Worm (Caenorhabditis elegans): ENCODE data around the gene srg-38.

srg-38 gene

DNA sequence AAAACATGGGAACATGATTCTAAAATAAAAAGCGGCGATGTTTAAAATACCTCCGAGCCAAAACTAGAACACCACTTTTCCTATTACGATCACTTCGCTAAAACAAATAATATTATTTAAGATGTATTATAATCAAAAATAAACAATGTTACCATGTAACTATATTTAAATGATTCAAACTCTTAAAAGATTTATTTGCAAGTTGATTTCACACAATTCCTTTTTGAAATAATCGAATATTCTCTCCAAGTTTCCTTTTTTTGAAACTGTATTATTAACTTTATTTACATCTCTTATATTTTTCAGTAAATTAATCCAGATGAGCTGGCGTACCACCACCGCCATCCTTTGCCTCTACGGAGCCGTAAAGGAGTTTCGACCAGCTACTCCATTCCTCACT is 14.3 kb downstream of the srg-38 start, which contains the start of gene folt-1:
Gene folt-1 (plus strand): TSS at position 301 of the 400 bp plus-strand sequence.
- TF ChIP-seq nhr-12 (tag; optimal IDR thresholded peaks at IDR 0.05) (no peak), pqm-1 (tag; optimal IDR thresholded peaks at IDR 0.05) (no peak), mml-1 (tag; optimal IDR thresholded peaks at IDR 0.05) (no peak)

DNA sequence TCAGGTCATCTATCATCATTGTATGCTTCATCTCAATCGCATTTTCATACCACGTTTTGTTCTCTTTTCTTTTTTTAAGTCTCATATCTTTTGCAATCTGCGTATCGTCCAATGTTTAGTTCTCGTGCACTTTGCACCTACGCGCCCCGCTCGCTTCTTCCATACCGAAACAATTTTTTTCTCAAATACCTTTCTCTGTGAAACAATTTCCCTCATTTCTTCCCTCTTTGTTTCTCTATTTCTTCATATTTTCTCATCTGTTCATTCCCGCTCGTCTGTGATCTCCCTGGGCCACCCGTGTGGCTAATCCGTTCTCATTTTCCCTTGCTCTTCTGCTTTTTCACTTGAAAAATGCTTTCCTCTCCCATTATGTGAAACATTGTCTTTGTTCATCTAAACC is 15.1 kb downstream of the srg-38 start:
- TF ChIP-seq lsy-12 (tag; optimal IDR thresholded peaks at IDR 0.05), result no peak
- TF ChIP-seq snpc-4 (tag; optimal IDR thresholded peaks at IDR 0.05), result peak; percentile 4
- TF ChIP-seq zag-1 (tag; optimal IDR thresholded peaks at IDR 0.05), result no peak
- no peak for TF ChIP-seq ceh-9 (tag; optimal IDR thresholded peaks at IDR 0.05)
- TF ChIP-seq nhr-67 (tag; optimal IDR thresholded peaks at IDR 0.05), result no peak
- TF ChIP-seq pha-4 (tag; optimal IDR thresholded peaks at IDR 0.05), result peak; percentile 62
- TF ChIP-seq nfya-1 (tag; optimal IDR thresholded peaks at IDR 0.05; ENCODE audit: insufficient read depth), result peak; percentile 26
- TF ChIP-seq lin-15B (tag; optimal IDR thresholded peaks at IDR 0.05), result peak; percentile 0
- TF ChIP-seq daf-12 (tag; optimal IDR thresholded peaks at IDR 0.05), result no peak
- TF ChIP-seq elt-2 (tag; optimal IDR thresholded peaks at IDR 0.05), result peak; percentile 40

DNA sequence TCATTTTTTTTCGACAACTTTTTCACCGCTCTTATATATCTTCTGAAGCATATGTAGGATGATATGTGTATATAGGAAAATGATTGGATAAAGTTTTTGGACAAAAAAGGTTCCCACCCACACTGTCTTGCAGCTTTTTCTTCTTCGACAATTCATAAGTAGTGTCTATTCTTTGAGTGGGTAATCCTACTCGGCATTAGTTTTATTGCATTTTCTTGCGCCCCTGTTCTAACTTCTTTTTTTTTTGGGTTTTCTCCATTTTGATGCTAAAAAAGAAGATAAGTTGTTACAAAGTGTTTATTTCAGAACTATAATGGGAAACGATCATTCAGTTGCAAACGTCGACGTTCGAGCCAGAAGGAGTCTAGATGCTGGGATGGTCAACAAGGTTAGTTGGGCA is 21.2 kb downstream of the srg-38 start, which contains the start of gene glb-3:
Gene glb-3 (plus strand): TSS at position 301 of the 400 bp plus-strand sequence.
- TF ChIP-seq skn-1 (tag; optimal IDR thresholded peaks at IDR 0.05), result no peak
- no peak for TF ChIP-seq jun-1 (tag; optimal IDR thresholded peaks at IDR 0.05)
- no peak for TF ChIP-seq nhr-12 (tag; optimal IDR thresholded peaks at IDR 0.05)
- TF ChIP-seq nhr-11 (tag; optimal IDR thresholded peaks at IDR 0.05), result no peak

DNA sequence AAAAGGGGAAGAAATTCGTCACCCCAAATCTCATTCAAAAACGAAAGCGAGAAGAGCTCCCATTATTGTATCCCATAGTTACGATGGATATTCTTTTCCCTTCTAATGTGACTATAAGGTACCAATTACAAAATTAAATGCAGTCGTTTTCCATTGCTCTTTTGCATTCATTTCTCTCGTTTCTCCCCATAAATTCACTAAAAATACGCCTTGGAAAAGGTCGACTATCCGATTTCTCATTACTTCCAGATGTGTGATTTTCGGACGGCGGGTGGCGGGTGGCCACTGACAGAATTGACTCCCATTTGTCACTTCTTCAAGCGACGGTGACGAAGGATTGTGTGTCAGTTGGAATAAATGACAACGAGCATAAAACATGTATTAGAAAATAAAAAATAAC is 21.9 kb downstream of the srg-38 start:
- TF ChIP-seq nhr-25 (tag; optimal IDR thresholded peaks at IDR 0.05), result no peak
- TF ChIP-seq ceh-82 (tag; optimal IDR thresholded peaks at IDR 0.05), result no peak
- no peak for TF ChIP-seq ama-1 (optimal IDR thresholded peaks at IDR 0.05)
- no peak for TF ChIP-seq egl-5 (tag; optimal IDR thresholded peaks at IDR 0.05)
- TF ChIP-seq zag-1 (tag; optimal IDR thresholded peaks at IDR 0.05), result no peak
- no peak for TF ChIP-seq ztf-4 (tag; optimal IDR thresholded peaks at IDR 0.05)
- TF ChIP-seq eor-1 (tag; optimal IDR thresholded peaks at IDR 0.05), result no peak
- TF ChIP-seq nhr-43 (tag; optimal IDR thresholded peaks at IDR 0.05; ENCODE audit: poor library complexity, severe bottlenecking), result no peak
- no peak for TF ChIP-seq elt-2 (tag; optimal IDR thresholded peaks at IDR 0.05)
- no peak for TF ChIP-seq nfya-1 (tag; optimal IDR thresholded peaks at IDR 0.05; ENCODE audit: insufficient read depth)
- TF ChIP-seq unc-62 (GFP tag; optimal IDR thresholded peaks at IDR 0.05), result no peak
- no peak for TF ChIP-seq lsy-12 (tag; optimal IDR thresholded peaks at IDR 0.05)
- TF ChIP-seq ztf-11 (tag; optimal IDR thresholded peaks at IDR 0.05), result no peak
- no peak for TF ChIP-seq egl-27 (tag; optimal IDR thresholded peaks at IDR 0.05)
- no peak for TF ChIP-seq nhr-77 (tag; optimal IDR thresholded peaks at IDR 0.05)
- TF ChIP-seq ZK546.5 (tag; optimal IDR thresholded peaks at IDR 0.05), result no peak
- TF ChIP-seq unc-39 (tag; optimal IDR thresholded peaks at IDR 0.05), result no peak
- TF ChIP-seq fkh-10 (GFP tag; optimal IDR thresholded peaks at IDR 0.05), result no peak

- TF ChIP-seq R02D3.7 (tag; optimal IDR thresholded peaks at IDR 0.05) (no peak), eor-1 (tag; optimal IDR thresholded peaks at IDR 0.05) (no peak), tbx-2 (tag; optimal IDR thresholded peaks at IDR 0.05) (no peak)
These were observed 23.7 kb downstream of the srg-38 start for ce11 chrV:11131801-11132200.

DNA sequence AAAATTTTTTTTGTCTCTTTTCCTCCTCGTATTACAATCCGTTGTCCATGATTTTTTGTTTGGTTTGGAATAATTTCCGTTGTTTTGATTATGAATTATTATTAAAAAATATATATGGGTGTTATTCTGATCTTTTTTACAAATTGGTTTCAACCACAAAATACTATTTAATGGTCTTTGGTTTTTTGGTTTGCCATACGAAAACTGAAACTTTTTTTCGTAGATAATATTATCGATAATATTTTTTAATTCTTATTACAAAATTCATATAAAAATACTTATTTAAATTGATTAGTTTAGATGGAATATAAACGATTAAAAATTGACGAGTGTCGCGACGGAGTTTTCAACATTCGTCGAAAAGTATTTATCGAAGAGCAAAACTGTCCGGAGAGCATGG is 28.3 kb downstream of the srg-38 start, which contains the start of gene jmjd-5:
Gene jmjd-5 (plus strand): TSS at position 301 of the 400 bp plus-strand sequence.
- TF ChIP-seq ztf-11 (tag; optimal IDR thresholded peaks at IDR 0.05), result no peak
- TF ChIP-seq pha-4 (tag; optimal IDR thresholded peaks at IDR 0.05), result no peak
- no peak for TF ChIP-seq mml-1 (tag; optimal IDR thresholded peaks at IDR 0.05)
- no peak for TF ChIP-seq elt-1 (tag; optimal IDR thresholded peaks at IDR 0.05)
- TF ChIP-seq eor-1 (tag; optimal IDR thresholded peaks at IDR 0.05), result no peak
- TF ChIP-seq egl-5 (tag; optimal IDR thresholded peaks at IDR 0.05), result no peak
- TF ChIP-seq ceh-16 (tag; optimal IDR thresholded peaks at IDR 0.05), result no peak
